Worm (Caenorhabditis elegans) whole organism, L1 larva: ENCODE results near the gene lon-1.

Source experiments
- aha-1 ChIP-seq: fragments of 150-350 bp; optimal IDR thresholded peaks from 2 replicates; lab custom pipeline; 2014; ENCODE audit warnings: missing biosample characterization, missing genetic modification characterization
- blmp-1 ChIP-seq: fragments of 150-350 bp; optimal IDR thresholded peaks from 2 replicates; lab custom pipeline; 2014; ENCODE audit warnings: missing biosample characterization, missing genetic modification characterization
- ceh-8 ChIP-seq: fragments of 200-800 bp; sonication (Bioruptor generic); optimal IDR thresholded peaks from 2 replicates; lab custom pipeline; 2018; ENCODE audit warnings: mild to moderate bottlenecking, missing genetic modification characterization, moderate library complexity, missing compliant biosample characterization
- ets-5 ChIP-seq: fragments of 200-800 bp; sonication (Bioruptor generic); IDR thresholded peaks from 2 replicates; pipeline ENCODE4 v1.3.6; 2022; ENCODE audit warnings: missing genetic modification characterization, missing compliant biosample characterization
- jun-1 ChIP-seq: fragments of 150-350 bp; optimal IDR thresholded peaks from 2 replicates; lab custom pipeline; 2014; ENCODE audit warnings: missing biosample characterization, missing genetic modification reagents, missing genetic modification characterization
- lin-13 ChIP-seq: fragments of 150-350 bp; optimal IDR thresholded peaks from 2 replicates; lab custom pipeline; 2014; ENCODE audit warnings: missing biosample characterization, missing genetic modification reagents, missing genetic modification characterization
- lin-15B ChIP-seq: fragments of 150-350 bp; sonication (generic microtip); optimal IDR thresholded peaks from 3 replicates; lab custom pipeline; 2014; ENCODE audit warnings: missing biosample characterization, missing genetic modification characterization
- mab-9 ChIP-seq: fragments of 200-800 bp; sonication (Bioruptor generic); IDR thresholded peaks from 2 replicates; pipeline ENCODE4 v1.3.6; 2022; ENCODE audit warnings: missing genetic modification reagents, missing genetic modification characterization, missing compliant biosample characterization
- mep-1 ChIP-seq: fragments of 150-350 bp; optimal IDR thresholded peaks from 2 replicates; lab custom pipeline; 2014; ENCODE audit warnings: missing biosample characterization, missing genetic modification characterization
- nhr-11 ChIP-seq: fragments of 150-350 bp; optimal IDR thresholded peaks from 2 replicates; lab custom pipeline; 2014; ENCODE audit warnings: missing biosample characterization, missing genetic modification characterization
- nhr-20 ChIP-seq: sonication (generic microtip); optimal IDR thresholded peaks from 2 replicates; lab custom pipeline; 2016; ENCODE audit warnings: mild to moderate bottlenecking, missing genetic modification characterization, missing compliant biosample characterization
- sptf-1 ChIP-seq: fragments of 150-350 bp; optimal IDR thresholded peaks from 2 replicates; lab custom pipeline; 2014; ENCODE audit warnings: missing biosample characterization, missing genetic modification characterization
- ztf-11 ChIP-seq, 2 experiments: sonication (generic microtip); optimal IDR thresholded peaks; 2 replicates each; lab custom pipeline; 2016 to 2017; ENCODE audit warnings: missing genetic modification characterization in 2 of 2, missing biosample characterization in 1 of 2, missing compliant biosample characterization in 1 of 2

- no peak for TF ChIP-seq mab-9 (GFP tag; lab: Robert Waterston, UW)
- TF ChIP-seq lin-13 (GFP tag; lab: Kevin White, UChicago), result no peak
- TF ChIP-seq nhr-11, result no peak
- no peak for TF ChIP-seq blmp-1 (tag; lab: Kevin White, UChicago)
- no peak for TF ChIP-seq ets-5 (GFP tag; lab: Robert Waterston, UW)
- TF ChIP-seq sptf-1 (tag; lab: Kevin White, UChicago), result no peak
- TF ChIP-seq nhr-20 (tag; lab: Kevin White, UChicago), result no peak
- no peak for TF ChIP-seq ztf-11 (tag; optimal IDR thresholded peaks at IDR 0.05; lab: Kevin White, UChicago)
- TF ChIP-seq mep-1 (tag; lab: Kevin White, UChicago), result no peak
- no peak for TF ChIP-seq jun-1 (tag; lab: Kevin White, UChicago)
- TF ChIP-seq aha-1 (tag; lab: Kevin White, UChicago), result no peak
- no peak for TF ChIP-seq lin-15B (tag; lab: Kevin White, UChicago)
- no peak for TF ChIP-seq ceh-8 (GFP tag; lab: Kevin White, UChicago)
Measured at ce11 chrIII:5505474-5506022, 31.3 kb downstream of the lon-1 start.
